Worm (Caenorhabditis elegans): ENCODE results near the gene H12C20.7.

H12C20.7 gene

DNA sequence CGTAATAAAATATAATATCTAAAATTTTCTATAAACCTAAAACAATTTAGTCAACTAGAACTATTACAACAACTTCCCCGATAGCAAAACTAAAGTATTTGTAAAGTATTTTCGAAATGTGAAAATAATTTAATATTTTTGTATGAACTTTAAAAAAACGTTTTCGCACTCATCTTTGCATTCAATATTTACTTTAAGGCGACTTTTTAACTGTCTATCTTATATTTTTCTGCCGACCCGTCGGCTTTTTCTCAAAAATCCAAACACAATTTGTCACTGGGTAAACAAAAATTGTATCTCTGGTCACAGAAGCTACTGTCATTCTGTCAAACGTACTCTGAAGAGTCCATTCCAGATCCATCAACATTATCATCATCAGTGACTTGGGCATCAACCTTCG, 32.4 kb upstream of the H12C20.7 start:
- TF ChIP-seq elt-3 (tag; optimal IDR thresholded peaks at IDR 0.05) (no peak), nhr-237 (tag; optimal IDR thresholded peaks at IDR 0.05) (no peak), egl-27 (tag; optimal IDR thresholded peaks at IDR 0.05) (no peak), F13H6.1 (tag; optimal IDR thresholded peaks at IDR 0.05) (peak; percentile 27), nhr-129 (tag; optimal IDR thresholded peaks at IDR 0.05) (peak; percentile 11)

DNA sequence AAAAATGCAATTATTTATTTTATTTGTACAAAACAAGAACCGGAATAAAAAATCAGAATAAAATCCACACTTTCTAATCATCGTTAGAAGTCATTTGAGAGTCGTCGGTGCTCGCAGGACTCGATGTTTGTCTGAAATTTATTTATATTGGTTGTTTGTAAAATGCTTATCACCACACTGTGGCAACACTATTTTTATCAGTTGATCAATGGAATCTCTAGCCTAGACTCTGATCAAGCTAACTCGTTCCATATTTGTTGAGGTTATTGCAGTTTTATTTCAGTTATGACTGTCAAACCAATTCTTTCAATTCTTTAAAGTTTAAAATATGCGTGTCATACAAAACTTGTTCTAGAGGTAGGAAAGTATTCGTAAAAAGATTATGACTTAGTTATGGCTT, 31.7 kb upstream of the H12C20.7 start, which contains the start of gene dhs-20:
dhs-20 (minus strand) TSS at position 80 of the 400 bp plus-strand sequence.
- TF ChIP-seq sma-9 (GFP tag; optimal IDR thresholded peaks at IDR 0.05), result peak; percentile 47
- TF ChIP-seq sma-9 (tag; optimal IDR thresholded peaks at IDR 0.05), result no peak
- no peak for TF ChIP-seq snpc-4 (tag; optimal IDR thresholded peaks at IDR 0.05)
- TF ChIP-seq nhr-6 (tag; optimal IDR thresholded peaks at IDR 0.05), result no peak
- peak; percentile 51 for TF ChIP-seq fos-1 (tag; optimal IDR thresholded peaks at IDR 0.05)

DNA sequence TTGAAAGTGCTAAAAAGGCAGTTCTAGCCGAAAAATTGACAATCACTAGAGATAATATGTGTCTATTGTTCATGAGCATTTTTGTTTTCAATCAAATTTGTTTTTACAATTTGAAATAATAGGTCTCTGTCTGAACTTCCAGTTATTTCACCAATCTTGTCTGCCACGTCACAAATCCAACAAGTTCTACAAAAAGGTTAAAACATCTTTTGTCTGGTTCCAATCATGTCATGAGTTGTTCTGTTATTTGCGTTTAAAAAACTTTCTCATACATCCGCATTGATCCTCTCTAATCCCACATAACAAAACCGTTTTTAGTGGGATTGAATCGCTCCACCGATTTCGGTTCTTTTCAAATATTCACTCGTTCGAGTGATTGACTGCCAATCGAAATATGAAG, 28.0 kb upstream of the H12C20.7 start, which contains the start of gene F35B12.9:
F35B12.9 (plus strand) TSS at position 372 of the 400 bp plus-strand sequence.
- TF ChIP-seq egl-27 (tag; optimal IDR thresholded peaks at IDR 0.05) (no peak), dmd-4 (tag; optimal IDR thresholded peaks at IDR 0.05) (no peak), elt-1 (tag; optimal IDR thresholded peaks at IDR 0.05) (no peak), nhr-11 (tag; optimal IDR thresholded peaks at IDR 0.05) (no peak), nhr-77 (tag; optimal IDR thresholded peaks at IDR 0.05) (no peak), peb-1 (tag; optimal IDR thresholded peaks at IDR 0.05) (no peak), nhr-12 (tag; optimal IDR thresholded peaks at IDR 0.05) (no peak), snpc-4 (tag; optimal IDR thresholded peaks at IDR 0.05) (no peak), nhr-10 (tag; optimal IDR thresholded peaks at IDR 0.05) (no peak), skn-1 (tag; optimal IDR thresholded peaks at IDR 0.05) (no peak), alr-1 (tag; optimal IDR thresholded peaks at IDR 0.05) (no peak), nhr-25 (tag; optimal IDR thresholded peaks at IDR 0.05) (no peak), lin-13 (GFP tag; optimal IDR thresholded peaks at IDR 0.05) (no peak), unc-55 (GFP tag; optimal IDR thresholded peaks at IDR 0.05) (no peak)

DNA sequence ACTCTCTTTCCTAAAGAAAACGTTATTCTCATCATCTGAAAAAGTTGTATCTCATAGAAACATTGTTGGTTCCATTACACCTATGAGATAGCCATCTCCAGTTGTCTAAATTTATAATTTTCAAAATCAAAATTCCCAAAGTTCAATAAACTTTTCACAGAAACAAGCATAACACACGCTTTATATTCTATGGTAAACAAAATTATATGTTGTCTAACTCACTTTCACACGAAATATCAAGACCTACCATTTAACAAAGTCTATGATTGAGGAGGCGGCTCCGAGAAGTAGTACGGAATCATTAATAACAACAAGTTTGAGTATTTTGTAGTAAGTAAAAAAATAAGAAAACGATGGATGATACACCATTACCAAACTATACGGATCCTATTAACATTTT, 26.0 kb upstream of the H12C20.7 start, which contains the start of gene srx-84:
srx-84 (plus strand) TSS at position 301 of the 400 bp plus-strand sequence.
- TF ChIP-seq ama-1 (optimal IDR thresholded peaks at IDR 0.05) (no peak), nhr-6 (tag; optimal IDR thresholded peaks at IDR 0.05) (no peak)

DNA sequence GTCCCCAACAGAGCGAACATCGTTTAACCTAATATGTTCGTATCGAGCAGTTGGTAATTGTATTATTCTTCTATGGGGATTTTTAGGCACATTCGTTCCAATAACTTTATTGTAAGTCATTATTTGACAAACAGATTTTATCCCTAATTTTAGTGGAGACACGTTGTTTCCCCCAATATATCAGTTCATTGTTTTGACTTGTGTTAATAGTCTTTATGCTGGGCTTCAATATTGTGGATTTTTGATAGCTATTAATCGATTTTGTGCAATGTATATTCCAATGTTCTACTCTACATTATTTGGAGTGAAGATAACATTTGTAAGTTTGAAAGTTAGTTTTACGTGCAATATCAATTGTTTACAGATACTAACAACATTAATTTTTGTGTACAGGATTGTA, 21.1 kb upstream of the H12C20.7 start:
- TF ChIP-seq snpc-4 (tag; optimal IDR thresholded peaks at IDR 0.05), result no peak
- TF ChIP-seq lsy-2 (tag; optimal IDR thresholded peaks at IDR 0.05), result no peak
- TF ChIP-seq nhr-77 (tag; optimal IDR thresholded peaks at IDR 0.05), result no peak
- no peak for TF ChIP-seq nhr-6 (tag; optimal IDR thresholded peaks at IDR 0.05)
- no peak for TF ChIP-seq nhr-11 (tag; optimal IDR thresholded peaks at IDR 0.05)
- no peak for TF ChIP-seq gmeb-1 (tag; optimal IDR thresholded peaks at IDR 0.05)
- TF ChIP-seq lin-39 (tag; optimal IDR thresholded peaks at IDR 0.05), result no peak
- no peak for TF ChIP-seq nhr-23 (tag; optimal IDR thresholded peaks at IDR 0.05)
- no peak for TF ChIP-seq ceh-82 (tag; optimal IDR thresholded peaks at IDR 0.05)
- no peak for TF ChIP-seq sma-3 (GFP tag; optimal IDR thresholded peaks at IDR 0.05)
- TF ChIP-seq ztf-1 (GFP tag; conservative IDR thresholded peaks at IDR 0.05), result no peak
- no peak for TF ChIP-seq sem-4 (tag; optimal IDR thresholded peaks at IDR 0.05)
- no peak for TF ChIP-seq nhr-21 (tag; optimal IDR thresholded peaks at IDR 0.05)
- no peak for TF ChIP-seq nhr-25 (tag; optimal IDR thresholded peaks at IDR 0.05)
- TF ChIP-seq peb-1 (tag; optimal IDR thresholded peaks at IDR 0.05), result no peak

DNA sequence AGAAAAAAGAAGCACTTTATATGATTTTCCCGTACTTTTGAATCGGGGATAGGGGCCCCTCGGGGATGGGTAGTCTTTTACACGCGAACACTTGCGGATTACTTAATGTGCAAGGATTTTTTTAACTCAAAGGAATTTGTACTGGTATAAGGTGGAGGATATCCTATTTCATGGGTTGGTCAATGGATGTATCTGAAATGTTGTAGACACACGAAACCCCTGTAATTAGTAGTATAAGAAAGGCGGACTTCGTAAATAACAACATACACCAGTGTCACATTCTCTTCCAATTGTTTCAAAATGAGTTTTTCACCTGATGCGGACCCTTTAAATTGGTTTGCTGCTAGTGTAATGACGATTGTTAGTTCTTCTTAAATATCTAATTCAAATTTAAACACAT, 20.6 kb upstream of the H12C20.7 start, which contains the start of gene srx-80:
srx-80 (plus strand) TSS at position 301 of the 400 bp plus-strand sequence.
- no peak for TF ChIP-seq sma-9 (GFP tag; optimal IDR thresholded peaks at IDR 0.05)
- TF ChIP-seq sma-9 (tag; optimal IDR thresholded peaks at IDR 0.05), result no peak
- no peak for TF ChIP-seq snpc-4 (tag; optimal IDR thresholded peaks at IDR 0.05)
- no peak for TF ChIP-seq lin-11 (tag; optimal IDR thresholded peaks at IDR 0.05)
- no peak for TF ChIP-seq ztf-11 (tag; optimal IDR thresholded peaks at IDR 0.05)
- no peak for TF ChIP-seq nhr-10 (tag; optimal IDR thresholded peaks at IDR 0.05)
- TF ChIP-seq egl-27 (tag; optimal IDR thresholded peaks at IDR 0.05), result no peak
- TF ChIP-seq alr-1 (tag; optimal IDR thresholded peaks at IDR 0.05), result no peak
- no peak for TF ChIP-seq blmp-1 (tag; optimal IDR thresholded peaks at IDR 0.05; ENCODE audit: insufficient read depth)
- no peak for TF ChIP-seq lin-39 (tag; optimal IDR thresholded peaks at IDR 0.05)
- no peak for TF ChIP-seq elt-1 (tag; optimal IDR thresholded peaks at IDR 0.05)
- TF ChIP-seq ama-1 (optimal IDR thresholded peaks at IDR 0.05), result no peak
- no peak for TF ChIP-seq nhr-21 (tag; optimal IDR thresholded peaks at IDR 0.05)
- no peak for TF ChIP-seq lin-13 (GFP tag; optimal IDR thresholded peaks at IDR 0.05)
- TF ChIP-seq elt-3 (tag; optimal IDR thresholded peaks at IDR 0.05), result no peak
- TF ChIP-seq peb-1 (tag; optimal IDR thresholded peaks at IDR 0.05), result no peak
- no peak for TF ChIP-seq nhr-6 (tag; optimal IDR thresholded peaks at IDR 0.05)

All from whole organism, L2 larva.